Worm (Caenorhabditis elegans) whole organism, mixed stage, embryonic: ENCODE results near the gene cyp-33E1.

ENCODE experiments used
- M03D4.4 ChIP-seq: sonication (generic microtip); optimal IDR thresholded peaks from 2 replicates; lab custom pipeline; 2017; ENCODE audit warnings: mild to moderate bottlenecking, missing genetic modification characterization, missing compliant biosample characterization
- ceh-39 ChIP-seq: fragments of 150-350 bp; optimal IDR thresholded peaks from 2 replicates; lab custom pipeline; 2014; ENCODE audit warnings: missing biosample characterization, missing genetic modification characterization
- ces-1 ChIP-seq: fragments of 150-350 bp; optimal IDR thresholded peaks from 2 replicates; lab custom pipeline; 2014; ENCODE audit warnings: missing biosample characterization, missing genetic modification reagents, missing genetic modification characterization
- elt-3 ChIP-seq: fragments of 150-350 bp; optimal IDR thresholded peaks from 2 replicates; lab custom pipeline; 2014; ENCODE audit warnings: missing biosample characterization, missing genetic modification characterization
- lin-13 ChIP-seq: fragments of 150-350 bp; optimal IDR thresholded peaks from 2 replicates; lab custom pipeline; 2014; ENCODE audit warnings: missing biosample characterization, missing genetic modification characterization
- mls-2 ChIP-seq: sonication (generic microtip); optimal IDR thresholded peaks from 2 replicates; lab custom pipeline; 2016; ENCODE audit warnings: mild to moderate bottlenecking, missing genetic modification characterization, moderate library complexity, missing compliant biosample characterization
- nhr-12 ChIP-seq: fragments of 150-350 bp; optimal IDR thresholded peaks from 2 replicates; lab custom pipeline; 2014; ENCODE audit warnings: missing biosample characterization, missing genetic modification characterization
- nhr-28 ChIP-seq: fragments of 150-350 bp; optimal IDR thresholded peaks from 2 replicates; lab custom pipeline; 2014; ENCODE audit warnings: missing biosample characterization, missing genetic modification characterization
- nhr-76 ChIP-seq: sonication (generic microtip); optimal IDR thresholded peaks from 2 replicates; lab custom pipeline; 2017; ENCODE audit warnings: missing biosample characterization, missing genetic modification characterization
- pha-4 ChIP-seq: fragments of 150-350 bp; optimal IDR thresholded peaks from 2 replicates; lab custom pipeline; 2018; ENCODE audit warnings: missing biosample characterization, missing genetic modification reagents, missing genetic modification characterization
- unc-39 ChIP-seq: fragments of 150-350 bp; optimal IDR thresholded peaks from 2 replicates; lab custom pipeline; 2014; ENCODE audit warnings: missing biosample characterization, missing genetic modification characterization
- ztf-11 ChIP-seq: fragments of 150-350 bp; optimal IDR thresholded peaks from 2 replicates; lab custom pipeline; 2014; ENCODE audit warnings: missing biosample characterization, missing genetic modification characterization

- TF ChIP-seq ces-1 (GFP tag; lab: Kevin White, UChicago) (no peak), unc-39 (no peak), ceh-39 (tag; lab: Kevin White, UChicago) (no peak), lin-13 (tag; lab: Kevin White, UChicago) (no peak), ztf-11 (tag; lab: Kevin White, UChicago) (no peak), nhr-12 (tag; lab: Kevin White, UChicago) (no peak), pha-4 (tag; lab: Kevin White, UChicago) (no peak), elt-3 (tag; lab: Kevin White, UChicago) (no peak), M03D4.4 (no peak), mls-2 (tag; lab: Kevin White, UChicago) (no peak), nhr-76 (tag; lab: Kevin White, UChicago) (no peak), nhr-28 (tag; lab: Kevin White, UChicago) (no peak)
These were observed 33.1 kb downstream of the cyp-33E1 start for ce11 chrIV:8615314-8615713.
